Fruit fly (Drosophila melanogaster) whole organism, wandering third instar larva: ENCODE results near the gene CG33635.

Experiments
- Abd-B ChIP-seq: fragments of >200 bp; optimal IDR thresholded peaks from 2 replicates; lab custom pipeline; 2017; ENCODE audit warnings: missing biosample characterization, missing genetic modification characterization
- CG9705 ChIP-seq: fragments of 200-800 bp; sonication (Bioruptor generic); optimal IDR thresholded peaks from 2 replicates; lab custom pipeline; 2018; ENCODE audit warnings: missing biosample characterization, mild to moderate bottlenecking, missing genetic modification characterization
- CrebA ChIP-seq: fragments of 200-800 bp; sonication (Bioruptor generic); optimal IDR thresholded peaks from 2 replicates; lab custom pipeline; 2016; ENCODE audit warnings: missing biosample characterization, mild to moderate bottlenecking, missing genetic modification characterization, borderline replicate concordance
- Dfd ChIP-seq: fragments of >200 bp; optimal IDR thresholded peaks from 2 replicates; lab custom pipeline; 2017; ENCODE audit warnings: missing biosample characterization, missing genetic modification characterization
- GATAd ChIP-seq: sonication (Bioruptor generic); optimal IDR thresholded peaks from 2 replicates; lab custom pipeline; 2016; ENCODE audit warnings: missing biosample characterization, missing genetic modification characterization
- HLH106 ChIP-seq: fragments of 200-800 bp; optimal IDR thresholded peaks from 3 replicates; lab custom pipeline; 2019; ENCODE audit warnings: missing biosample characterization, mild to moderate bottlenecking, missing genetic modification characterization, moderate library complexity
- Hnf4 ChIP-seq: fragments of 200-800 bp; sonication (Bioruptor generic); optimal IDR thresholded peaks from 2 replicates; lab custom pipeline; 2016; ENCODE audit warnings: missing biosample characterization, mild to moderate bottlenecking, missing genetic modification characterization
- Hr83 ChIP-seq: fragments of 200-300 bp; sonication (Bioruptor generic); optimal IDR thresholded peaks from 2 replicates; lab custom pipeline; 2016; ENCODE audit warnings: missing biosample characterization, mild to moderate bottlenecking, missing genetic modification characterization, moderate library complexity; ENCODE audit not compliant: poor library complexity, severe bottlenecking
- Jra ChIP-seq: sonication (Bioruptor generic); optimal IDR thresholded peaks from 2 replicates; lab custom pipeline; 2016; ENCODE audit warnings: missing biosample characterization, missing genetic modification characterization
- Mio ChIP-seq: sonication (Bioruptor generic); optimal IDR thresholded peaks from 2 replicates; lab custom pipeline; 2016; ENCODE audit warnings: missing biosample characterization, missing genetic modification characterization
- Myc ChIP-seq: fragments of >200 bp; optimal IDR thresholded peaks from 2 replicates; lab custom pipeline; 2017
- N ChIP-seq: fragments of >200 bp; optimal IDR thresholded peaks from 2 replicates; lab custom pipeline; 2018; ENCODE audit warnings: missing biosample characterization, missing external identifiers, missing genetic modification characterization
- OdsH ChIP-seq: fragments of 200-800 bp; sonication (Bioruptor generic); optimal IDR thresholded peaks from 2 replicates; lab custom pipeline; 2016; ENCODE audit warnings: missing biosample characterization, mild to moderate bottlenecking, missing genetic modification characterization
- Rel ChIP-seq, 2 experiments: fragments of 200-800 bp; sonication (Bioruptor generic) in 1 of 2; optimal IDR thresholded peaks; 2 replicates in 1 of 2; 3 replicates in 1 of 2; lab custom pipeline; 2016 to 2019; ENCODE audit warnings: mild to moderate bottlenecking in 2 of 2, missing biosample characterization in 2 of 2, missing genetic modification characterization in 2 of 2, moderate library complexity in 1 of 2
- Sp1 ChIP-seq: fragments of 200-800 bp; sonication (Bioruptor generic); optimal IDR thresholded peaks from 3 replicates; lab custom pipeline; 2019; ENCODE audit warnings: missing biosample characterization, mild to moderate bottlenecking, missing genetic modification characterization, moderate library complexity
- br ChIP-seq: fragments of 200-800 bp; sonication (Bioruptor generic); optimal IDR thresholded peaks from 2 replicates; lab custom pipeline; 2016; ENCODE audit warnings: missing biosample characterization, missing genetic modification characterization
- dl ChIP-seq, 2 experiments: fragments of 175-275, 200-275 bp in 1 of 2; fragments of 200-275 bp in 1 of 2; sonication (Bioruptor generic); optimal IDR thresholded peaks; lab custom pipeline; 2018; ENCODE audit warnings: mild to moderate bottlenecking in 2 of 2, missing biosample characterization in 2 of 2, missing genetic modification characterization in 2 of 2, moderate library complexity in 2 of 2; ENCODE audit not compliant: partially characterized antibody in 2 of 2, insufficient read depth in 1 of 2
- dsf ChIP-seq: sonication (Bioruptor generic); optimal IDR thresholded peaks from 2 replicates; lab custom pipeline; 2016; ENCODE audit warnings: missing biosample characterization, missing genetic modification characterization, borderline replicate concordance
- ey ChIP-seq: fragments of 200-800 bp; sonication (Bioruptor generic); optimal IDR thresholded peaks from 2 replicates; lab custom pipeline; 2016; ENCODE audit warnings: missing biosample characterization, missing genetic modification characterization
- foxo ChIP-seq, 2 experiments: fragments of 200-800 bp; sonication (Bioruptor generic); optimal IDR thresholded peaks; 2 replicates in 1 of 2; 3 replicates in 1 of 2; lab custom pipeline; 2016 to 2017; ENCODE audit warnings: missing biosample characterization in 2 of 2, missing genetic modification characterization in 2 of 2
- fru ChIP-seq: fragments of 200-800 bp; sonication (Bioruptor generic); optimal IDR thresholded peaks from 3 replicates; lab custom pipeline; 2016; ENCODE audit warnings: missing biosample characterization, mild to moderate bottlenecking, missing genetic modification characterization
- h ChIP-seq: fragments of 200-800 bp; sonication (Bioruptor generic); optimal IDR thresholded peaks from 3 replicates; lab custom pipeline; 2016; ENCODE audit warnings: missing biosample characterization, mild to moderate bottlenecking, missing genetic modification characterization
- jim ChIP-seq: fragments of 175-275, 200-325 bp; sonication (Bioruptor generic); optimal IDR thresholded peaks from 2 replicates; lab custom pipeline; 2016; ENCODE audit warnings: missing biosample characterization, mild to moderate bottlenecking, missing genetic modification characterization
- lola ChIP-seq: fragments of >200 bp; optimal IDR thresholded peaks from 2 replicates; lab custom pipeline; 2017; ENCODE audit warnings: missing biosample characterization, missing genetic modification characterization
- pan ChIP-seq: fragments of >200 bp; optimal IDR thresholded peaks from 2 replicates; lab custom pipeline; 2017
- psq ChIP-seq: fragments of 200-800 bp; sonication (Bioruptor generic); optimal IDR thresholded peaks from 3 replicates; lab custom pipeline; 2017; ENCODE audit warnings: missing biosample characterization, mild to moderate bottlenecking, missing genetic modification characterization, moderate library complexity
- rgr ChIP-seq: fragments of 200-800 bp; sonication (Bioruptor generic); optimal IDR thresholded peaks from 3 replicates; lab custom pipeline; 2016; ENCODE audit warnings: missing biosample characterization, mild to moderate bottlenecking, missing genetic modification characterization
- sage ChIP-seq: fragments of 200-800 bp; sonication (Bioruptor generic); optimal IDR thresholded peaks from 2 replicates; lab custom pipeline; 2016; ENCODE audit warnings: missing biosample characterization, mild to moderate bottlenecking, missing genetic modification characterization
- sv ChIP-seq: fragments of 200-800 bp; sonication (Bioruptor generic); optimal IDR thresholded peaks from 3 replicates; lab custom pipeline; 2016; ENCODE audit warnings: missing biosample characterization, missing genetic modification characterization
- tai ChIP-seq: sonication (Bioruptor generic); optimal IDR thresholded peaks from 2 replicates; lab custom pipeline; 2016; ENCODE audit warnings: missing biosample characterization, missing genetic modification characterization
- usp ChIP-seq: fragments of >200 bp; optimal IDR thresholded peaks from 2 replicates; lab custom pipeline; 2017; ENCODE audit warnings: missing biosample characterization, missing genetic modification characterization
- woc ChIP-seq: sonication (Bioruptor generic); optimal IDR thresholded peaks from 2 replicates; lab custom pipeline; 2016; ENCODE audit warnings: missing biosample characterization, mild to moderate bottlenecking, missing genetic modification characterization

CG33635 gene

dm6 chr2L:195668-196067 is 37.2 kb upstream of the CG33635 start:
- TF ChIP-seq Hnf4 (GFP tag; lab: Kevin White, UChicago) (no peak), Hr83 (no peak), HLH106 (tag; lab: Kevin White, UChicago) (no peak), N (no peak), Dfd (GFP tag; lab: Kevin White, UChicago) (no peak), Jra (GFP tag; lab: Kevin White, UChicago) (no peak), tai (GFP tag; lab: Kevin White, UChicago) (no peak), GATAd (no peak), dl (GFP tag; optimal IDR thresholded peaks at IDR 0.05; lab: Kevin White, UChicago; ENCODE audit: insufficient read depth in 1 of 2, partially characterized antibody in 2 of 2) (no peak), ey (no peak), jim (GFP tag; lab: Kevin White, UChicago) (no peak), dsf (no peak), Rel (GFP tag; optimal IDR thresholded peaks at IDR 0.05; lab: Kevin White, UChicago) (no peak), Rel (tag; optimal IDR thresholded peaks at IDR 0.05; lab: Kevin White, UChicago) (no peak), woc (GFP tag; lab: Kevin White, UChicago) (no peak), Sp1 (GFP tag; lab: Kevin White, UChicago) (no peak), br (GFP tag; lab: Kevin White, UChicago) (no peak), CG9705 (no peak), CrebA (GFP tag; lab: Kevin White, UChicago) (no peak)

dm6 chr2L:182360-183144 is 24.1 kb upstream of the CG33635 start:
- TF ChIP-seq N: peak; percentile 19
- TF ChIP-seq Rel (GFP tag; optimal IDR thresholded peaks at IDR 0.05; lab: Kevin White, UChicago): peak; percentile 54
- TF ChIP-seq Rel (tag; optimal IDR thresholded peaks at IDR 0.05; lab: Kevin White, UChicago): no peak
- TF ChIP-seq Sp1 (GFP tag; lab: Kevin White, UChicago): peak; percentile 32
- no peak for TF ChIP-seq CrebA (GFP tag; lab: Kevin White, UChicago)
- peak; percentile 10 for TF ChIP-seq OdsH (GFP tag; lab: Kevin White, UChicago)
- TF ChIP-seq psq (GFP tag; lab: Kevin White, UChicago): peak; percentile 95
- peak; percentile 60 for TF ChIP-seq sage (GFP tag; lab: Kevin White, UChicago)
- TF ChIP-seq jim (GFP tag; lab: Kevin White, UChicago): no peak
- TF ChIP-seq, all 38 proteins: peak for 6

dm6 chr2L:181020-181419 is 22.6 kb upstream of the CG33635 start:
- TF ChIP-seq CG9705 (no peak), fru (GFP tag; lab: Kevin White, UChicago) (peak; percentile 58)
- TF ChIP-seq, all 38 proteins: peak for 1

dm6 chr2L:179119-179518 is 20.7 kb upstream of the CG33635 start:
- no peak for TF ChIP-seq Mio (GFP tag; lab: Kevin White, UChicago)
- TF ChIP-seq fru (GFP tag; lab: Kevin White, UChicago): no peak
- TF ChIP-seq ey: no peak
- no peak for TF ChIP-seq CG9705
- TF ChIP-seq usp: no peak
- no peak for TF ChIP-seq HLH106 (tag; lab: Kevin White, UChicago)
- no peak for TF ChIP-seq Myc (lab: Kevin White, UChicago)
- no peak for TF ChIP-seq Hnf4 (GFP tag; lab: Kevin White, UChicago)
- TF ChIP-seq psq (GFP tag; lab: Kevin White, UChicago): no peak
- TF ChIP-seq h (GFP tag; lab: Kevin White, UChicago): no peak
- no peak for TF ChIP-seq GATAd

- no peak for TF ChIP-seq N
- TF ChIP-seq pan: no peak
- TF ChIP-seq sv (GFP tag; lab: Kevin White, UChicago): no peak
- no peak for TF ChIP-seq foxo (GFP tag; optimal IDR thresholded peaks at IDR 0.05; lab: Kevin White, UChicago)
- no peak for TF ChIP-seq tai (GFP tag; lab: Kevin White, UChicago)
- no peak for TF ChIP-seq HLH106 (tag; lab: Kevin White, UChicago)
- TF ChIP-seq psq (GFP tag; lab: Kevin White, UChicago): no peak
- TF ChIP-seq Rel (GFP tag; optimal IDR thresholded peaks at IDR 0.05; lab: Kevin White, UChicago): no peak
- TF ChIP-seq Rel (tag; optimal IDR thresholded peaks at IDR 0.05; lab: Kevin White, UChicago): no peak
- no peak for TF ChIP-seq Sp1 (GFP tag; lab: Kevin White, UChicago)
- TF ChIP-seq OdsH (GFP tag; lab: Kevin White, UChicago): no peak
- no peak for TF ChIP-seq Abd-B
- TF ChIP-seq CG9705: no peak
- TF ChIP-seq fru (GFP tag; lab: Kevin White, UChicago): no peak
- TF ChIP-seq woc (GFP tag; lab: Kevin White, UChicago): no peak
- TF ChIP-seq lola (GFP tag; lab: Kevin White, UChicago): no peak
- TF ChIP-seq Hnf4 (GFP tag; lab: Kevin White, UChicago): no peak
- no peak for TF ChIP-seq rgr
- no peak for TF ChIP-seq br (GFP tag; lab: Kevin White, UChicago)
Measured at dm6 chr2L:175727-176126, 17.3 kb upstream of the CG33635 start.
